Fruit fly (Drosophila melanogaster) whole organism, prepupa: ENCODE data around the gene Cyp28d1.

Experiments used
- Blimp-1 ChIP-seq: fragments of 200-800 bp; sonication (Bioruptor generic); optimal IDR thresholded peaks from 3 replicates; lab custom pipeline; 2017; ENCODE audit warnings: missing biosample characterization, missing genetic modification characterization, mild to moderate bottlenecking, moderate library complexity, missing genetic modification reagents
- CG11294 ChIP-seq: fragments of 200-800 bp; sonication (Bioruptor generic); IDR thresholded peaks from 2 replicates; pipeline ENCODE4 v1.3.6; 2022; ENCODE audit warnings: missing biosample characterization, missing genetic modification characterization
- CG11762 ChIP-seq: fragments of 200-800 bp; sonication (Bioruptor generic); optimal IDR thresholded peaks from 3 replicates; lab custom pipeline; 2016; ENCODE audit warnings: missing biosample characterization, missing genetic modification characterization; ENCODE audit not compliant: insufficient read depth
- CG1621 ChIP-seq: fragments of 200-800 bp; sonication (Bioruptor generic); optimal IDR thresholded peaks from 3 replicates; lab custom pipeline; 2018; ENCODE audit warnings: missing biosample characterization, mild to moderate bottlenecking, missing genetic modification characterization
- CG3032 ChIP-seq: fragments of 200-800 bp; optimal IDR thresholded peaks from 2 replicates; lab custom pipeline; 2019; ENCODE audit warnings: missing biosample characterization, mild to moderate bottlenecking, missing genetic modification characterization, moderate library complexity
- CG8319 ChIP-seq: fragments of 200-800 bp; sonication (Bioruptor generic); optimal IDR thresholded peaks from 3 replicates; lab custom pipeline; 2016; ENCODE audit warnings: missing biosample characterization, missing genetic modification characterization
- CG8632 ChIP-seq: fragments of 200-800 bp; sonication (Bioruptor generic); optimal IDR thresholded peaks from 3 replicates; lab custom pipeline; 2016; ENCODE audit warnings: missing biosample characterization, missing genetic modification characterization
- Gug ChIP-seq: fragments of 200-800 bp; sonication (Bioruptor generic); IDR thresholded peaks from 2 replicates; pipeline ENCODE4 v1.3.6; 2022; ENCODE audit warnings: missing biosample characterization, missing genetic modification characterization
- Hr39 ChIP-seq: fragments of 200-800 bp; sonication (Bioruptor generic); optimal IDR thresholded peaks from 2 replicates; lab custom pipeline; 2016; ENCODE audit warnings: missing biosample characterization, missing genetic modification characterization
- Sox14 ChIP-seq: fragments of 200-800 bp; sonication (Bioruptor generic); optimal IDR thresholded peaks from 3 replicates; lab custom pipeline; 2016; ENCODE audit warnings: missing biosample characterization, missing genetic modification characterization
- Sox15 ChIP-seq: fragments of 200-800 bp; sonication (Bioruptor generic); optimal IDR thresholded peaks from 3 replicates; lab custom pipeline; 2016; ENCODE audit warnings: missing biosample characterization, missing genetic modification characterization
- dsx ChIP-seq: fragments of 200-800 bp; optimal IDR thresholded peaks from 3 replicates; lab custom pipeline; 2019; ENCODE audit warnings: missing biosample characterization, mild to moderate bottlenecking, missing genetic modification characterization, moderate library complexity; ENCODE audit not compliant: poor library complexity, severe bottlenecking
- fkh ChIP-seq: fragments of 200-800 bp; sonication (Bioruptor generic); optimal IDR thresholded peaks from 3 replicates; lab custom pipeline; 2017; ENCODE audit warnings: missing biosample characterization, mild to moderate bottlenecking, missing genetic modification characterization, moderate library complexity

dm6 chr2L:5236346-5236809, 26.1 kb downstream of the Cyp28d1 start:
- no peak for TF ChIP-seq Blimp-1 (GFP tag; lab: Kevin White, UChicago)
- TF ChIP-seq CG11762 (GFP tag; lab: Kevin White, UChicago) = no peak
- TF ChIP-seq CG3032 (tag; lab: Kevin White, UChicago) = no peak
- no peak for TF ChIP-seq CG11294 (GFP tag; lab: Robert Waterston, UW)
- TF ChIP-seq Sox15 (GFP tag; lab: Kevin White, UChicago) = no peak
- no peak for TF ChIP-seq fkh (GFP tag; lab: Kevin White, UChicago)
- TF ChIP-seq dsx = peak; percentile 95
- TF ChIP-seq Gug = no peak
- no peak for TF ChIP-seq CG8319 (GFP tag; lab: Kevin White, UChicago)
- TF ChIP-seq CG8632 (GFP tag; lab: Kevin White, UChicago) = no peak
- no peak for TF ChIP-seq Hr39 (GFP tag; lab: Kevin White, UChicago)
- TF ChIP-seq CG1621 (tag; lab: Kevin White, UChicago) = peak; percentile 66
- TF ChIP-seq Sox14 (GFP tag; lab: Kevin White, UChicago) = no peak
